Fruit fly (Drosophila melanogaster) whole organism, adult: ENCODE measurements around the gene CG32320.

Experiments
- CG12768 ChIP-seq: fragments of 200-800 bp; sonication (Bioruptor generic); optimal IDR thresholded peaks from 2 replicates; lab custom pipeline; 2017; ENCODE audit warnings: missing biosample characterization, missing genetic modification characterization, mild to moderate bottlenecking, moderate library complexity, missing genetic modification reagents
- CG33017 ChIP-seq: fragments of 200-800 bp; sonication (Bioruptor generic); optimal IDR thresholded peaks from 2 replicates; lab custom pipeline; 2018; ENCODE audit warnings: missing biosample characterization, mild to moderate bottlenecking, missing genetic modification characterization, moderate library complexity
- Clk ChIP-seq: fragments of 200-800 bp; sonication (Bioruptor generic); optimal IDR thresholded peaks from 2 replicates; lab custom pipeline; 2017; ENCODE audit warnings: missing biosample characterization, missing genetic modification characterization
- Mnt ChIP-seq: fragments of 200-800 bp; sonication (Bioruptor generic); optimal IDR thresholded peaks from 2 replicates; lab custom pipeline; 2016; ENCODE audit warnings: missing biosample characterization, mild to moderate bottlenecking, missing genetic modification characterization
- bab1 ChIP-seq: fragments of 200-800 bp; sonication (Bioruptor generic); optimal IDR thresholded peaks from 3 replicates; lab custom pipeline; 2019; ENCODE audit warnings: missing biosample characterization, mild to moderate bottlenecking, missing genetic modification characterization, moderate library complexity
- cnc ChIP-seq, 2 experiments: fragments of >200 bp; optimal IDR thresholded peaks; 2 replicates each; lab custom pipeline; 2017
- kay ChIP-seq: fragments of 200-800 bp; sonication (Bioruptor generic); peaks from one replicate; lab custom pipeline; 2016; ENCODE audit warnings: missing biosample characterization, missing genetic modification characterization, borderline replicate concordance
- tj ChIP-seq: fragments of 200-800 bp; sonication (Bioruptor generic); optimal IDR thresholded peaks from 3 replicates; lab custom pipeline; 2017; ENCODE audit warnings: missing biosample characterization, mild to moderate bottlenecking, missing genetic modification characterization, moderate library complexity
- toe ChIP-seq: fragments of 200-800 bp; sonication (Bioruptor generic); optimal IDR thresholded peaks from 2 replicates; lab custom pipeline; 2016; ENCODE audit warnings: missing biosample characterization, missing genetic modification characterization

- no peak for TF ChIP-seq Clk (GFP tag; lab: Kevin White, UChicago)
- TF ChIP-seq CG12768 = no peak
- TF ChIP-seq Mnt = no peak
- TF ChIP-seq bab1 = no peak
- no peak for TF ChIP-seq tj
- TF ChIP-seq CG33017 (tag; lab: Kevin White, UChicago) = no peak
- no peak for TF ChIP-seq toe (GFP tag; lab: Kevin White, UChicago)
- TF ChIP-seq cnc (optimal IDR thresholded peaks at IDR 0.05; lab: Kevin White, UChicago) = no peak
- no peak for TF ChIP-seq kay
Measured at dm6 chr3L:1349397-1349796, 49.0 kb upstream of the CG32320 start.
